Worm (Caenorhabditis elegans): ENCODE data around the gene C23G10.7.

C23G10.7 gene

DNA sequence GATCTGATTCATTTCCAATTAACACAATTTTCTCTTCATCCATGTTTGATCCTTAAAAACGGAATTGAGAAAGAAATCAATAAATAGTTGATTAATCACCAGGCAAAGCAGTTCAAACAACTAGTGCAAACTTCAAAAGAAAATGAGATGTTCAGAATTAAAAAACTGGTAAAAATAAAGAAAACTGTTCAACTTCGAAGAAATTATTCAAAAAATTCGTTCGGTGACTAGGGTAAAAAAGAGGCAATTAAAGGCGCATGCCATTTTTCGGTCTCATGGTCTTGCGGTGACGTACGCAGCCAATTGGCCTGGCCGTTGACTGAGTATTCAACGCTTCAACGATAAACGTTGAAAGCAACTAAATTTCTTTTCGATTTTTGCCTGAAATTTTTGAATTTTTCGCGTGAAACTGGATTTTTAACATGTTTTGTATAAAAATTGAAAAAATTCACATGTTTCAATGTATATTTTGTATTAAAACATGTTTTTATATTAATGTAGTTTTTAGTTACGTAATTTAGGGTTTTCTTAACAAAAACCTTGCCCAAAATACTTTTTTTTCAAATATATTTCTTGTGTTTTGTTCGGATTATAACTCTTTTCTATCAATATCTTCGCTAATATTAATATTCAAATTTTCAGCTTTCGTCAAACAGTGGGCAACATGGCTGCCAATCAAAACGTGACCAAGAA is 8.1 kb upstream of the C23G10.7 start, which contains the start of the genes sna-3 and rps-3 (continued):
- TF ChIP-seq ceh-40 (GFP tag; IDR thresholded peaks at IDR 0.05) (no peak), akir-1 (GFP tag; optimal IDR thresholded peaks at IDR 0.05) (no peak), attf-3 (GFP tag; conservative IDR thresholded peaks at IDR 0.05) (peak; percentile 61), Y53F4B.3 (GFP tag; IDR thresholded peaks at IDR 0.05) (no peak), F37B4.10 (GFP tag; IDR thresholded peaks at IDR 0.05) (no peak), xnd-1 (tag; optimal IDR thresholded peaks at IDR 0.05) (no peak), hlh-26 (GFP tag; conservative IDR thresholded peaks at IDR 0.05) (no peak), nfyb-1 (GFP tag; IDR thresholded peaks at IDR 0.05) (0 out of 2 replicates have a peak, but pooled peaks have one; percentile 53), ztf-28 (GFP tag; IDR thresholded peaks at IDR 0.05) (no peak), F57A8.1 (GFP tag; optimal IDR thresholded peaks at IDR 0.05) (no peak), dpff-1 (tag; optimal IDR thresholded peaks at IDR 0.05) (no peak), nfya-1 (tag; optimal IDR thresholded peaks at IDR 0.05; ENCODE audit: borderline replicate concordance, insufficient read depth) (no peak), dox-1 (GFP tag; IDR thresholded peaks at IDR 0.05) (0 out of 2 replicates have a peak, but pooled peaks have one; percentile 18), him-1 (tag; optimal IDR thresholded peaks at IDR 0.05) (no peak), ztf-26 (tag; optimal IDR thresholded peaks at IDR 0.05) (no peak), ama-1 (optimal IDR thresholded peaks at IDR 0.05) (no peak), ama-1 (GFP tag; optimal IDR thresholded peaks at IDR 0.05) (no peak), lin-54 (GFP tag; optimal IDR thresholded peaks at IDR 0.05) (peak; percentile 67), chd-7 (tag; optimal IDR thresholded peaks at IDR 0.05) (no peak), F49E8.2 (tag; optimal IDR thresholded peaks at IDR 0.05; ENCODE audit: insufficient read depth) (peak; percentile 69), ceh-27 (GFP tag; optimal IDR thresholded peaks at IDR 0.05) (peak; percentile 50), ZK185.1 (tag; optimal IDR thresholded peaks at IDR 0.05; ENCODE audit: poor library complexity, severe bottlenecking) (peak; percentile 40), rec-8 (tag; optimal IDR thresholded peaks at IDR 0.05) (no peak), zfh-2 (GFP tag; conservative IDR thresholded peaks at IDR 0.05) (no peak), die-1 (tag; optimal IDR thresholded peaks at IDR 0.05) (no peak), madf-10 (tag; optimal IDR thresholded peaks at IDR 0.05) (no peak), snpc-4 (GFP tag; optimal IDR thresholded peaks at IDR 0.05) (peak; percentile 10), snpc-4 (tag; optimal IDR thresholded peaks at IDR 0.05) (peak; percentile 26 to 69 (median 42)), tbx-9 (tag; optimal IDR thresholded peaks at IDR 0.05; ENCODE audit: borderline replicate concordance) (no peak), ceh-58 (GFP tag; IDR thresholded peaks at IDR 0.05) (no peak), cebp-1 (GFP tag; IDR thresholded peaks at IDR 0.05) (0 out of 2 replicates have a peak, but pooled peaks have one; percentile 13), cebp-1 (tag; optimal IDR thresholded peaks at IDR 0.05) (peak; percentile 62)

DNA sequence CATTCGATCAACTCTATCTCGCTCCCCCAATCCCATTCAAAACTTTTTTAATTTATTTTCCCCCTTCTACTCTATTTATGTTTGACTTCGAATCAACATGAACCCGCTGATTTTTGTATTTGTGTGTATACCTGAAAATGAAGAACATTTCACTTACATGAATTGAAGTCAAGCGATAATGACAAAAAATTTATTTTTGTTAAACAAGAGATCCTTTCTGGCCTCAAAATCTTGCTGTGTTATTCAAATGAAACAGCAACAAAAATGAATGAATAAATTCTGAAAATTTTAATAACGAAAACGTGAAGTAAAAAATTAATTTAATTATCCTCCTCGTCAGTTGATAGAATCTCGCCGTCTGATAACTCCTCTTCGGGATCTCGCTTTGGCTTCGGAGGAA is 4.2 kb upstream of the C23G10.7 start:
- TF ChIP-seq madf-8 (GFP tag; conservative IDR thresholded peaks at IDR 0.05) (no peak), B0336.3 (GFP tag; IDR thresholded peaks at IDR 0.05) (peak; percentile 73), attf-3 (GFP tag; conservative IDR thresholded peaks at IDR 0.05) (0 out of 2 replicates have a peak, but pooled peaks have one; percentile 7), tbp1 (GFP tag; optimal IDR thresholded peaks at IDR 0.05) (peak; percentile 6), ceh-91 (GFP tag; IDR thresholded peaks at IDR 0.05) (0 out of 2 replicates have a peak, but pooled peaks have one; percentile 14), ama-1 (optimal IDR thresholded peaks at IDR 0.05) (no peak), ama-1 (GFP tag; optimal IDR thresholded peaks at IDR 0.05) (peak; percentile 53 to 65), hrde-1 (tag; optimal IDR thresholded peaks at IDR 0.05; ENCODE audit: borderline replicate concordance) (peak; percentile 93), F49E8.2 (tag; optimal IDR thresholded peaks at IDR 0.05; ENCODE audit: insufficient read depth) (peak; percentile 85), ceh-100 (GFP tag; IDR thresholded peaks at IDR 0.05) (no peak; the same call in 1 of the 2 replicates), cebp-1 (GFP tag; IDR thresholded peaks at IDR 0.05) (no peak), cebp-1 (tag; optimal IDR thresholded peaks at IDR 0.05) (peak; percentile 8), snpc-1.1 (tag; optimal IDR thresholded peaks at IDR 0.05; ENCODE audit: insufficient read depth) (peak; percentile 56), Y79H2A.3 (GFP tag; conservative IDR thresholded peaks at IDR 0.05) (peak; percentile 85), Y95B8A.8 (GFP tag; IDR thresholded peaks at IDR 0.05) (peak; percentile 57; the same call in 1 of the 2 replicates), T26A5.8 (tag; optimal IDR thresholded peaks at IDR 0.05) (no peak), lin-35 (GFP tag; optimal IDR thresholded peaks at IDR 0.05) (no peak), lsl-1 (GFP tag; optimal IDR thresholded peaks at IDR 0.05) (peak; percentile 49), lin-54 (GFP tag; optimal IDR thresholded peaks at IDR 0.05) (peak; percentile 46), snpc-3.4 (tag; optimal IDR thresholded peaks at IDR 0.05) (peak; percentile 19), D2030.7 (GFP tag; IDR thresholded peaks at IDR 0.05) (peak; percentile 25; the same call in 1 of the 2 replicates)

Measured in whole organism, young adult.